Fruit fly (Drosophila melanogaster) whole organism, embryonic: Measurements from ENCODE around the gene CG2681.

Experiments used
- Bgb ChIP-seq: fragments of 200-800 bp; sonication (Bioruptor generic); IDR thresholded peaks from 2 replicates; pipeline ENCODE4 v1.3.6; 2022; ENCODE audit warnings: missing biosample characterization, missing genetic modification characterization; ENCODE audit not compliant: partially characterized antibody
- CG10366 ChIP-seq: fragments of 200-800 bp; sonication (Bioruptor generic); IDR thresholded peaks from 2 replicates; pipeline ENCODE4 v1.3.6; 2022; ENCODE audit warnings: missing biosample characterization, missing genetic modification characterization
- CG11456 ChIP-seq: fragments of 200-800 bp; sonication (Bioruptor generic); IDR thresholded peaks from 3 replicates; pipeline ENCODE4 v1.3.6; 2022; ENCODE audit warnings: missing biosample characterization, missing genetic modification characterization
- CG11696 ChIP-seq: fragments of 200-800 bp; sonication (Bioruptor generic); IDR thresholded peaks from 2 replicates; pipeline ENCODE4 v1.3.6; 2022; ENCODE audit warnings: missing biosample characterization, missing genetic modification characterization
- CG12155 ChIP-seq: fragments of 200-800 bp; sonication (Bioruptor generic); optimal IDR thresholded peaks from 3 replicates; lab custom pipeline; 2016; ENCODE audit warnings: missing biosample characterization, missing genetic modification characterization
- CG13424 ChIP-seq: fragments of 200-800 bp; sonication (Bioruptor generic); optimal IDR thresholded peaks from 2 replicates; lab custom pipeline; 2019; ENCODE audit warnings: missing biosample characterization, mild to moderate bottlenecking, missing genetic modification characterization, moderate library complexity
- CG14667 ChIP-seq: fragments of 200-800 bp; sonication (Bioruptor generic); IDR thresholded peaks from 2 replicates; pipeline ENCODE4 v1.3.6; 2022; ENCODE audit warnings: missing biosample characterization, missing genetic modification characterization
- CG14710 ChIP-seq: fragments of 200-800 bp; sonication (Bioruptor generic); optimal IDR thresholded peaks from 3 replicates; lab custom pipeline; 2019; ENCODE audit warnings: missing biosample characterization, mild to moderate bottlenecking, missing genetic modification characterization, moderate library complexity
- CG15514 ChIP-seq: fragments of 200-800 bp; sonication (Bioruptor generic); optimal IDR thresholded peaks from 3 replicates; lab custom pipeline; 2017; ENCODE audit warnings: missing biosample characterization, missing genetic modification characterization, mild to moderate bottlenecking, moderate library complexity, missing genetic modification reagents
- CG16813 ChIP-seq: fragments of 200-800 bp; sonication (Bioruptor generic); IDR thresholded peaks from 3 replicates; pipeline ENCODE4 v1.3.6; 2022; ENCODE audit warnings: missing biosample characterization, missing genetic modification characterization; ENCODE audit not compliant: partially characterized antibody
- CG17829 ChIP-seq: fragments of 200-800 bp; optimal IDR thresholded peaks from 2 replicates; lab custom pipeline; 2019; ENCODE audit warnings: missing biosample characterization, mild to moderate bottlenecking, missing genetic modification characterization, moderate library complexity
- CG18619 ChIP-seq: fragments of 200-800 bp; sonication (Bioruptor generic); optimal IDR thresholded peaks from 3 replicates; lab custom pipeline; 2017; ENCODE audit warnings: missing biosample characterization, mild to moderate bottlenecking, missing genetic modification characterization
- CG2202 ChIP-seq: fragments of 200-800 bp; sonication (Bioruptor generic); optimal IDR thresholded peaks from 2 replicates; lab custom pipeline; 2018; ENCODE audit warnings: missing biosample characterization, mild to moderate bottlenecking, missing genetic modification characterization
- CG2678 ChIP-seq: fragments of 200-800 bp; sonication (Bioruptor generic); optimal IDR thresholded peaks from 3 replicates; lab custom pipeline; 2019; ENCODE audit warnings: missing biosample characterization, mild to moderate bottlenecking, missing genetic modification characterization, moderate library complexity
- CG2712 ChIP-seq: fragments of 200-800 bp; optimal IDR thresholded peaks from 3 replicates; lab custom pipeline; 2019; ENCODE audit warnings: missing biosample characterization, mild to moderate bottlenecking, missing genetic modification characterization, moderate library complexity
- CG31224 ChIP-seq: fragments of 200-800 bp; sonication (Bioruptor generic); IDR thresholded peaks from 2 replicates; pipeline ENCODE4 v1.3.6; 2022; ENCODE audit warnings: missing biosample characterization, missing genetic modification characterization
- CG33557 ChIP-seq: fragments of 200-800 bp; sonication (Bioruptor generic); optimal IDR thresholded peaks from 2 replicates; lab custom pipeline; 2019; ENCODE audit warnings: missing biosample characterization, mild to moderate bottlenecking, missing genetic modification characterization, moderate library complexity
- CG6272 ChIP-seq: fragments of 200-800 bp; sonication (Bioruptor generic); IDR thresholded peaks from 2 replicates; pipeline ENCODE4 v1.3.6; 2022; ENCODE audit warnings: missing biosample characterization, missing genetic modification characterization
- CG8281 ChIP-seq: fragments of 200-800 bp; sonication (Bioruptor generic); optimal IDR thresholded peaks from 2 replicates; lab custom pipeline; 2018; ENCODE audit warnings: missing biosample characterization, mild to moderate bottlenecking, missing genetic modification characterization, moderate library complexity
- CG8478 ChIP-seq: fragments of >200 bp; optimal IDR thresholded peaks from 2 replicates; lab custom pipeline; 2018
- CG9437 ChIP-seq: fragments of 200-800 bp; sonication (Bioruptor generic); optimal IDR thresholded peaks from 2 replicates; lab custom pipeline; 2018; ENCODE audit warnings: missing biosample characterization, mild to moderate bottlenecking, missing genetic modification characterization
- Dip2 ChIP-seq: fragments of 200-800 bp; sonication (Bioruptor generic); IDR thresholded peaks from 2 replicates; pipeline ENCODE4 v1.3.6; 2022; ENCODE audit warnings: missing biosample characterization, missing genetic modification characterization
- Elba2 ChIP-seq: fragments of 200-800 bp; sonication (Bioruptor generic); optimal IDR thresholded peaks from 3 replicates; lab custom pipeline; 2016; ENCODE audit warnings: missing biosample characterization, missing genetic modification characterization
- Fer3 ChIP-seq: fragments of 200-800 bp; sonication (Bioruptor generic); optimal IDR thresholded peaks from 2 replicates; lab custom pipeline; 2018; ENCODE audit warnings: missing biosample characterization, mild to moderate bottlenecking, missing genetic modification characterization, moderate library complexity
- GATAe ChIP-seq: fragments of 200-800 bp; sonication (Bioruptor generic); conservative IDR thresholded peaks from 2 replicates; pipeline ENCODE4 v1.3.6; 2022; ENCODE audit warnings: missing biosample characterization, missing genetic modification characterization
- Hey ChIP-seq: fragments of 200-800 bp; sonication (Bioruptor generic); optimal IDR thresholded peaks from 3 replicates; lab custom pipeline; 2018; ENCODE audit warnings: missing biosample characterization, mild to moderate bottlenecking, missing genetic modification characterization
- Jarid2 ChIP-seq: fragments of 200-800 bp; sonication (Bioruptor generic); optimal IDR thresholded peaks from 3 replicates; lab custom pipeline; 2017; ENCODE audit warnings: mild to moderate bottlenecking, missing biosample characterization, missing genetic modification reagents, missing genetic modification characterization
- Nf-YC ChIP-seq: fragments of 200-800 bp; optimal IDR thresholded peaks from 3 replicates; lab custom pipeline; 2019; ENCODE audit warnings: missing biosample characterization, mild to moderate bottlenecking, missing genetic modification characterization, moderate library complexity
- Oaz ChIP-seq: fragments of 200-800 bp; sonication (Bioruptor generic); IDR thresholded peaks from 2 replicates; pipeline ENCODE4 v1.3.6; 2022; ENCODE audit warnings: missing biosample characterization, missing genetic modification characterization
- PHDP ChIP-seq: fragments of 200-800 bp; sonication (Bioruptor generic); optimal IDR thresholded peaks from 3 replicates; lab custom pipeline; 2018; ENCODE audit warnings: missing biosample characterization, mild to moderate bottlenecking, missing genetic modification characterization, moderate library complexity
- Poxn ChIP-seq: fragments of 200-800 bp; sonication (Bioruptor generic); IDR thresholded peaks from 2 replicates; pipeline ENCODE4 v1.3.6; 2022; ENCODE audit warnings: missing biosample characterization, missing genetic modification characterization
- Ravus ChIP-seq: fragments of 200-800 bp; sonication (Bioruptor generic); IDR thresholded peaks from 2 replicates; pipeline ENCODE4 v1.3.6; 2022; ENCODE audit warnings: missing biosample characterization, missing genetic modification characterization
- Scr ChIP-seq: fragments of 200-800 bp; sonication (Bioruptor generic); IDR thresholded peaks from 2 replicates; pipeline ENCODE4 v1.3.6; 2022; ENCODE audit warnings: missing biosample characterization, missing genetic modification characterization; ENCODE audit not compliant: partially characterized antibody
- ato ChIP-seq: fragments of 200-800 bp; sonication (Bioruptor generic); IDR thresholded peaks from 2 replicates; pipeline ENCODE4 v1.3.6; 2022; ENCODE audit warnings: missing biosample characterization, missing genetic modification characterization; ENCODE audit not compliant: partially characterized antibody
- bbx ChIP-seq: fragments of 200-800 bp; sonication (Bioruptor generic); IDR thresholded peaks from 2 replicates; pipeline ENCODE4 v1.3.6; 2022; ENCODE audit warnings: missing biosample characterization, missing genetic modification characterization; ENCODE audit not compliant: partially characterized antibody
- chinmo ChIP-seq: fragments of 200-800 bp; sonication (Bioruptor generic); IDR thresholded peaks from 4 replicates; pipeline ENCODE4 v1.3.6; 2022; ENCODE audit warnings: missing biosample characterization, missing genetic modification characterization; ENCODE audit not compliant: partially characterized antibody
- eve ChIP-seq, 2 experiments: fragments of >200 bp; optimal IDR thresholded peaks; 2 replicates each; lab custom pipeline; 2017; ENCODE audit warnings: missing biosample characterization in 2 of 2, missing genetic modification characterization in 2 of 2
- gsb-n ChIP-seq: fragments of 200-800 bp; sonication (Bioruptor generic); optimal IDR thresholded peaks from 3 replicates; lab custom pipeline; 2018; ENCODE audit warnings: missing biosample characterization, mild to moderate bottlenecking, missing genetic modification characterization
- hb ChIP-seq: fragments of 200-800 bp; sonication (Bioruptor generic); IDR thresholded peaks from 3 replicates; pipeline ENCODE4 v1.3.6; 2022; ENCODE audit warnings: missing biosample characterization, missing genetic modification characterization; ENCODE audit not compliant: partially characterized antibody
- kah ChIP-seq: fragments of 200-800 bp; sonication (Bioruptor generic); optimal IDR thresholded peaks from 2 replicates; lab custom pipeline; 2018; ENCODE audit warnings: missing biosample characterization, mild to moderate bottlenecking, missing genetic modification characterization
- lbe ChIP-seq: fragments of 200-800 bp; sonication (Bioruptor generic); optimal IDR thresholded peaks from 2 replicates; lab custom pipeline; 2016; ENCODE audit warnings: missing biosample characterization, mild to moderate bottlenecking, missing genetic modification characterization
- lola ChIP-seq, 3 experiments: fragments of >200 bp in 2 of 3; fragments of 200-800 bp in 1 of 3; sonication (Bioruptor generic) in 1 of 3; optimal IDR thresholded peaks; 2 replicates each; lab custom pipeline; 2017 to 2019; ENCODE audit warnings: missing biosample characterization in 3 of 3, missing genetic modification characterization in 3 of 3, mild to moderate bottlenecking in 1 of 3, moderate library complexity in 1 of 3
- mld ChIP-seq: fragments of 200-800 bp; sonication (Bioruptor generic); IDR thresholded peaks from 3 replicates; pipeline ENCODE4 v1.3.6; 2022; ENCODE audit warnings: missing biosample characterization, missing genetic modification characterization; ENCODE audit not compliant: partially characterized antibody
- nom ChIP-seq: fragments of 200-800 bp; sonication (Bioruptor generic); optimal IDR thresholded peaks from 2 replicates; lab custom pipeline; 2017; ENCODE audit warnings: missing biosample characterization, missing genetic modification characterization, mild to moderate bottlenecking, moderate library complexity, missing genetic modification reagents
- so ChIP-seq: fragments of 200-800 bp; sonication (Bioruptor generic); IDR thresholded peaks from 3 replicates; pipeline ENCODE4 v1.3.6; 2022; ENCODE audit warnings: missing biosample characterization, missing genetic modification characterization
- tio ChIP-seq: fragments of 200-800 bp; sonication (Bioruptor generic); optimal IDR thresholded peaks from 2 replicates; lab custom pipeline; 2017; ENCODE audit warnings: missing biosample characterization, missing genetic modification characterization, inconsistent platforms
- z ChIP-seq: fragments of 200-800 bp; sonication (Bioruptor generic); IDR thresholded peaks from 3 replicates; pipeline ENCODE4 v1.3.6; 2022; ENCODE audit warnings: missing biosample characterization, missing genetic modification characterization
- zf30C ChIP-seq: fragments of 200-800 bp; sonication (Bioruptor generic); optimal IDR thresholded peaks from 3 replicates; lab custom pipeline; 2018; ENCODE audit warnings: missing biosample characterization, mild to moderate bottlenecking, missing genetic modification characterization

The CG2681 gene

DNA sequence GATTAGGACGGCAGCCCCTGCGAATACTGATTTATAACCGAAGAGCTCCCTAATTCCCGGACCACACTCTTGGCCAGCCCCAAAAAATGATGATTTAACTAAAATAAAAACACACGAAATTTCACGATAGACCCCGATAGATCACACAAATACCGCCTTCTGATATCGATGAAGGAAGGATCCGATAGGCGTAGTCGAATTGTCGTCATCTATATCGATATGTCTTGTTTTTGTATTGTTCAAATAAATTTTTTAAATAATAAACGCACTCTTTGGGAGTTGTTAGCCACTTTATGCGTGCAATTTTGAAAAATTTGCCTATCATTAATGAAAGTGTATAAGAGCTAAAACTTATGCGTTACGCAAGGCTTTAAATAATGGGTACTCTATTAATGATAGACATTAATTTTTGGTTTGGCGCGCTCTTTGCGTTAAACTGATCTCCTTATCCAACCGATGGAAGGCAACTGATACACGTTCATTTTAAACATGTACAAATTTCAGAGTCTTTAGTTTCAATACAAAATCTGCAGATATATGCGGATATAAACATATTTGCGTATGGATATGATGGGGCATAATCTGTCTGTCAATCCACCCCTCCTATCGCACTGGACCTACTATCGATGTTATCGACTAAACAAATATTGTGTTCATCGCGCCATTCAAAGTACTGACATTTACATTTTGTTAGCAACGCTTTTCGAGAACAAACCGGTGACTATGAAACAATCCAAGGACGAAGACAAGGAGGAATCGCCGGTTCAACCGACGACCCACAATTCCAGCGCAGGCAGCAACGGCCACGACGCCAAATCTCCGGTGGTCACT is 10.2 kb upstream of the CG2681 start, which contains the start of the genes Spg7 and Lint-O (continued):
- TF ChIP-seq nom (GFP tag; lab: Kevin White, UChicago) (no peak), lbe (GFP tag; lab: Kevin White, UChicago) (no peak), Jarid2 (no peak), kah (GFP tag; lab: Kevin White, UChicago) (no peak), Poxn (GFP tag; lab: Robert Waterston, UW) (no peak), Hey (tag; lab: Kevin White, UChicago) (no peak), Scr (GFP tag; lab: Robert Waterston, UW) (peak; percentile 76), GATAe (GFP tag; lab: Robert Waterston, UW) (no peak), hb (GFP tag; lab: Robert Waterston, UW) (peak; percentile 66; the same call in 2 of the 3 replicates), Nf-YC (tag; lab: Kevin White, UChicago) (no peak), Ravus (no peak), CG11696 (GFP tag; lab: Robert Waterston, UW) (no peak), tio (GFP tag; lab: Kevin White, UChicago) (no peak), CG8281 (tag; lab: Kevin White, UChicago) (no peak), CG15514 (GFP tag; lab: Kevin White, UChicago) (peak; percentile 45), Oaz (no peak), CG8478 (lab: Kevin White, UChicago) (no peak), CG2678 (tag; lab: Kevin White, UChicago) (no peak), CG12155 (GFP tag; lab: Kevin White, UChicago) (no peak), CG14667 (GFP tag; lab: Robert Waterston, UW) (no peak), Fer3 (tag; lab: Kevin White, UChicago) (no peak), CG2712 (tag; lab: Kevin White, UChicago) (no peak), chinmo (0 out of 4 replicates have a peak, but pooled peaks have one; percentile 63), CG17829 (tag; lab: Kevin White, UChicago) (no peak), ato (GFP tag; lab: Robert Waterston, UW) (peak; percentile 73), CG18619 (GFP tag; lab: Kevin White, UChicago) (no peak), lola (GFP tag; optimal IDR thresholded peaks at IDR 0.05; lab: Kevin White, UChicago) (no peak), gsb-n (tag; lab: Kevin White, UChicago) (no peak), so (GFP tag; lab: Robert Waterston, UW) (no peak), mld (0 out of 3 replicates have a peak, but pooled peaks have one; percentile 34), CG16813 (GFP tag; lab: Robert Waterston, UW) (peak; percentile 74), CG6272 (GFP tag; lab: Robert Waterston, UW) (no peak), Bgb (GFP tag; lab: Robert Waterston, UW) (peak; percentile 75), Elba2 (no peak), z (no peak), PHDP (tag; lab: Kevin White, UChicago) (no peak), CG9437 (GFP tag; lab: Kevin White, UChicago) (peak; percentile 63), CG2202 (no peak), zf30C (GFP tag; lab: Kevin White, UChicago) (no peak), CG13424 (no peak), CG14710 (tag; lab: Kevin White, UChicago) (peak; percentile 32), bbx (GFP tag; lab: Robert Waterston, UW) (peak; percentile 76), CG10366 (GFP tag; lab: Robert Waterston, UW) (no peak), Dip2 (GFP tag; lab: Robert Waterston, UW) (no peak), CG11456 (GFP tag; lab: Robert Waterston, UW) (no peak), CG31224 (GFP tag; lab: Robert Waterston, UW) (no peak), CG33557 (no peak), eve (GFP tag; optimal IDR thresholded peaks at IDR 0.05; lab: Kevin White, UChicago) (no peak)
